Worm (Caenorhabditis elegans) whole organism, L3 larva: ENCODE results near the gene cts-1.
A peak's percentile ranks its signal among the peaks of the same experiment; 100 is the strongest.

Experiments
- R02D3.7 ChIP-seq: fragments of 150-350 bp; optimal IDR thresholded peaks from 2 replicates; lab custom pipeline; 2014; ENCODE audit warnings: missing biosample characterization, missing genetic modification characterization
- ZK546.5 ChIP-seq: sonication (generic microtip); optimal IDR thresholded peaks from 2 replicates; lab custom pipeline; 2017; ENCODE audit warnings: missing biosample characterization, missing genetic modification characterization
- aly-2 ChIP-seq: fragments of 150-350 bp; optimal IDR thresholded peaks from 2 replicates; lab custom pipeline; 2014; ENCODE audit warnings: missing biosample characterization, missing genetic modification characterization
- ama-1 ChIP-seq: fragments of 150-350 bp; optimal IDR thresholded peaks from 2 replicates; lab custom pipeline; 2018
- ceh-16 ChIP-seq: sonication (generic microtip); optimal IDR thresholded peaks from 2 replicates; lab custom pipeline; 2017; ENCODE audit warnings: missing biosample characterization, missing genetic modification characterization
- ceh-28 ChIP-seq: fragments of 150-350 bp; optimal IDR thresholded peaks from 2 replicates; lab custom pipeline; 2014; ENCODE audit warnings: missing biosample characterization, missing genetic modification reagents, missing genetic modification characterization
- ceh-82 ChIP-seq: fragments of 150-350 bp; optimal IDR thresholded peaks from 2 replicates; lab custom pipeline; 2014; ENCODE audit warnings: missing biosample characterization, missing genetic modification characterization
- ceh-9 ChIP-seq: sonication (generic microtip); optimal IDR thresholded peaks from 2 replicates; lab custom pipeline; 2018; ENCODE audit warnings: missing biosample characterization, missing genetic modification characterization
- daf-12 ChIP-seq: fragments of 150-350 bp; optimal IDR thresholded peaks from 2 replicates; lab custom pipeline; 2014; ENCODE audit warnings: missing biosample characterization, missing genetic modification reagents, missing genetic modification characterization
- egl-27 ChIP-seq: sonication (generic microtip); optimal IDR thresholded peaks from 4 replicates; lab custom pipeline; 2017; ENCODE audit warnings: missing biosample characterization, missing genetic modification reagents, missing genetic modification characterization
- egl-5 ChIP-seq: fragments of 150-350 bp; optimal IDR thresholded peaks from 2 replicates; lab custom pipeline; 2017; ENCODE audit warnings: missing biosample characterization, missing genetic modification reagents, missing genetic modification characterization, inconsistent platforms
- elt-1 ChIP-seq: fragments of 150-350 bp; optimal IDR thresholded peaks from 2 replicates; lab custom pipeline; 2014; ENCODE audit warnings: missing biosample characterization, missing genetic modification characterization
- elt-2 ChIP-seq: sonication (generic microtip); optimal IDR thresholded peaks from 2 replicates; lab custom pipeline; 2016; ENCODE audit warnings: missing genetic modification reagents, mild to moderate bottlenecking, missing genetic modification characterization, missing compliant biosample characterization
- elt-3 ChIP-seq, 3 experiments: fragments of 150-350 bp in 1 of 3; sonication (generic microtip) in 2 of 3; optimal IDR thresholded peaks; 2 replicates in 2 of 3; 4 replicates in 1 of 3; lab custom pipeline; 2014 to 2017; ENCODE audit warnings: missing biosample characterization in 3 of 3, missing genetic modification characterization in 3 of 3
- eor-1 ChIP-seq, 2 experiments: fragments of 150-350 bp; optimal IDR thresholded peaks; 2 replicates each; lab custom pipeline; 2014 to 2018; ENCODE audit warnings: missing biosample characterization in 2 of 2, missing genetic modification characterization in 2 of 2
- fkh-10 ChIP-seq: sonication (generic microtip); optimal IDR thresholded peaks from 2 replicates; lab custom pipeline; 2017; ENCODE audit warnings: missing biosample characterization, missing genetic modification reagents, missing genetic modification characterization
- fkh-2 ChIP-seq: fragments of 150-350 bp; optimal IDR thresholded peaks from 2 replicates; lab custom pipeline; 2014; ENCODE audit warnings: missing biosample characterization, missing genetic modification reagents, missing genetic modification characterization
- fos-1 ChIP-seq: fragments of 150-350 bp; optimal IDR thresholded peaks from 2 replicates; lab custom pipeline; 2014; ENCODE audit warnings: missing biosample characterization, missing genetic modification characterization
- hmg-11 ChIP-seq: sonication (generic microtip); optimal IDR thresholded peaks from 2 replicates; lab custom pipeline; 2016; ENCODE audit warnings: missing genetic modification characterization, missing compliant biosample characterization
- jun-1 ChIP-seq: fragments of 150-350 bp; optimal IDR thresholded peaks from 2 replicates; lab custom pipeline; 2014; ENCODE audit warnings: missing biosample characterization, missing genetic modification reagents, missing genetic modification characterization
- lin-15B ChIP-seq: fragments of 150-350 bp; optimal IDR thresholded peaks from 2 replicates; lab custom pipeline; 2014; ENCODE audit warnings: missing biosample characterization, missing genetic modification characterization
- lin-39 ChIP-seq: fragments of 150-350 bp; optimal IDR thresholded peaks from 2 replicates; lab custom pipeline; 2018; ENCODE audit warnings: missing biosample characterization, missing genetic modification reagents, missing genetic modification characterization
- lsy-12 ChIP-seq: sonication (generic microtip); optimal IDR thresholded peaks from 2 replicates; lab custom pipeline; 2016; ENCODE audit warnings: mild to moderate bottlenecking, missing genetic modification characterization, missing compliant biosample characterization
- mdl-1 ChIP-seq: fragments of 150-350 bp; optimal IDR thresholded peaks from 2 replicates; lab custom pipeline; 2014; ENCODE audit warnings: missing biosample characterization, missing genetic modification characterization
- mml-1 ChIP-seq: fragments of 150-350 bp; sonication (generic microtip); optimal IDR thresholded peaks from 3 replicates; lab custom pipeline; 2014; ENCODE audit warnings: missing biosample characterization, missing genetic modification characterization
- nfya-1 ChIP-seq: sonication (generic microtip); optimal IDR thresholded peaks from 2 replicates; lab custom pipeline; 2017; ENCODE audit warnings: missing genetic modification characterization, mild to moderate bottlenecking, missing compliant biosample characterization, antibody characterized with exemption, moderate library complexity; ENCODE audit not compliant: insufficient read depth
- nhr-11 ChIP-seq: fragments of 150-350 bp; optimal IDR thresholded peaks from 2 replicates; lab custom pipeline; 2014; ENCODE audit warnings: missing biosample characterization, missing genetic modification characterization
- nhr-12 ChIP-seq: fragments of 150-350 bp; optimal IDR thresholded peaks from 2 replicates; lab custom pipeline; 2014; ENCODE audit warnings: missing biosample characterization, missing genetic modification characterization
- nhr-23 ChIP-seq: fragments of 150-350 bp; optimal IDR thresholded peaks from 2 replicates; lab custom pipeline; 2014; ENCODE audit warnings: missing biosample characterization, missing genetic modification reagents, missing genetic modification characterization
- nhr-237 ChIP-seq: fragments of 150-350 bp; optimal IDR thresholded peaks from 2 replicates; lab custom pipeline; 2014; ENCODE audit warnings: missing biosample characterization, missing genetic modification characterization
- nhr-25 ChIP-seq: sonication (generic microtip); optimal IDR thresholded peaks from 2 replicates; lab custom pipeline; 2017; ENCODE audit warnings: missing biosample characterization, missing genetic modification characterization
- nhr-28 ChIP-seq: fragments of 150-350 bp; optimal IDR thresholded peaks from 2 replicates; lab custom pipeline; 2014; ENCODE audit warnings: missing biosample characterization, missing genetic modification characterization
- nhr-43 ChIP-seq: sonication (generic microtip); optimal IDR thresholded peaks from 2 replicates; lab custom pipeline; 2016; ENCODE audit warnings: mild to moderate bottlenecking, missing genetic modification characterization, missing compliant biosample characterization; ENCODE audit not compliant: poor library complexity, severe bottlenecking
- nhr-67 ChIP-seq: fragments of 150-350 bp; optimal IDR thresholded peaks from 2 replicates; lab custom pipeline; 2014; ENCODE audit warnings: missing biosample characterization, missing genetic modification characterization
- nhr-76 ChIP-seq: fragments of 150-350 bp; sonication (generic microtip); optimal IDR thresholded peaks from 5 replicates; lab custom pipeline; 2014; ENCODE audit warnings: missing biosample characterization, missing genetic modification characterization
- nhr-77 ChIP-seq: fragments of 150-350 bp; optimal IDR thresholded peaks from 2 replicates; lab custom pipeline; 2014; ENCODE audit warnings: missing biosample characterization, missing genetic modification characterization
- pha-4 ChIP-seq: fragments of 150-350 bp; optimal IDR thresholded peaks from 2 replicates; lab custom pipeline; 2014; ENCODE audit warnings: missing biosample characterization, missing genetic modification reagents, missing genetic modification characterization
- pqm-1 ChIP-seq: fragments of 150-350 bp; optimal IDR thresholded peaks from 2 replicates; lab custom pipeline; 2017; ENCODE audit warnings: missing biosample characterization, missing genetic modification characterization, inconsistent platforms
- sea-2 ChIP-seq: fragments of 150-350 bp; sonication (generic microtip); optimal IDR thresholded peaks from 4 replicates; lab custom pipeline; 2014; ENCODE audit warnings: missing biosample characterization, missing genetic modification reagents, missing genetic modification characterization
- skn-1 ChIP-seq: fragments of 150-350 bp; optimal IDR thresholded peaks from 2 replicates; lab custom pipeline; 2014; ENCODE audit warnings: missing biosample characterization, missing genetic modification characterization
- snpc-4 ChIP-seq: fragments of 150-350 bp; optimal IDR thresholded peaks from 2 replicates; lab custom pipeline; 2014; ENCODE audit warnings: missing biosample characterization, missing genetic modification characterization
- tbx-2 ChIP-seq: sonication (generic microtip); optimal IDR thresholded peaks from 2 replicates; lab custom pipeline; 2016; ENCODE audit warnings: mild to moderate bottlenecking, missing genetic modification characterization, missing compliant biosample characterization
- unc-39 ChIP-seq: sonication (generic microtip); optimal IDR thresholded peaks from 4 replicates; lab custom pipeline; 2017; ENCODE audit warnings: missing biosample characterization, missing genetic modification characterization
- unc-62 ChIP-seq: fragments of 150-350 bp; sonication (generic microtip); optimal IDR thresholded peaks from 4 replicates; lab custom pipeline; 2014; ENCODE audit warnings: missing biosample characterization, missing genetic modification reagents, missing genetic modification characterization
- zag-1 ChIP-seq: fragments of 150-350 bp; optimal IDR thresholded peaks from 2 replicates; lab custom pipeline; 2014; ENCODE audit warnings: missing biosample characterization, missing genetic modification characterization
- ztf-11 ChIP-seq: fragments of 150-350 bp; optimal IDR thresholded peaks from 2 replicates; lab custom pipeline; 2014; ENCODE audit warnings: missing biosample characterization, missing genetic modification characterization
- ztf-4 ChIP-seq: fragments of 150-350 bp; optimal IDR thresholded peaks from 2 replicates; lab custom pipeline; 2014; ENCODE audit warnings: missing biosample characterization, missing genetic modification characterization

cts-1 gene

ce11 chrIII:10206352-10206751 is 10.1 kb downstream of the cts-1 start:
- TF ChIP-seq ceh-16 (no peak), mdl-1 (tag; lab: Kevin White, UChicago) (no peak), elt-3 (tag; optimal IDR thresholded peaks at IDR 0.05; lab: Kevin White, UChicago) (no peak), hmg-11 (tag; lab: Kevin White, UChicago) (no peak), sea-2 (GFP tag; lab: Kevin White, UChicago) (no peak), snpc-4 (tag; lab: Kevin White, UChicago) (no peak), nhr-12 (tag; lab: Kevin White, UChicago) (no peak), nhr-25 (tag; lab: Kevin White, UChicago) (no peak), jun-1 (tag; lab: Kevin White, UChicago) (no peak), lsy-12 (tag; lab: Kevin White, UChicago) (no peak), nfya-1 (tag; lab: Kevin White, UChicago) (no peak), ztf-11 (tag; lab: Kevin White, UChicago) (no peak), lin-15B (tag; lab: Kevin White, UChicago) (no peak), pha-4 (tag; lab: Kevin White, UChicago) (no peak), eor-1 (tag; optimal IDR thresholded peaks at IDR 0.05; lab: Kevin White, UChicago) (no peak), R02D3.7 (tag; lab: Kevin White, UChicago) (no peak), nhr-43 (tag; lab: Kevin White, UChicago) (no peak)
- TF ChIP-seq, all 47 proteins: peak for 0

- TF ChIP-seq nhr-25 (tag; lab: Kevin White, UChicago) (peak; percentile 35), sea-2 (GFP tag; lab: Kevin White, UChicago) (no peak), lsy-12 (tag; lab: Kevin White, UChicago) (no peak), elt-3 (tag; optimal IDR thresholded peaks at IDR 0.05; lab: Kevin White, UChicago) (no peak), ama-1 (lab: Kevin White, UChicago) (peak; percentile 23), ceh-28 (tag; lab: Kevin White, UChicago) (no peak), zag-1 (no peak), nhr-11 (tag; lab: Kevin White, UChicago) (no peak), daf-12 (no peak), tbx-2 (tag; lab: Kevin White, UChicago) (no peak), aly-2 (tag; lab: Kevin White, UChicago) (no peak), jun-1 (tag; lab: Kevin White, UChicago) (peak; percentile 17), mml-1 (no peak), ztf-4 (tag; lab: Kevin White, UChicago) (no peak), R02D3.7 (tag; lab: Kevin White, UChicago) (no peak), unc-62 (GFP tag; lab: Kevin White, UChicago) (no peak), pha-4 (tag; lab: Kevin White, UChicago) (peak; percentile 34), ceh-16 (no peak), lin-15B (tag; lab: Kevin White, UChicago) (peak; percentile 70), mdl-1 (tag; lab: Kevin White, UChicago) (no peak), fos-1 (tag; lab: Kevin White, UChicago) (no peak), nhr-77 (tag; lab: Kevin White, UChicago) (no peak), egl-5 (tag; lab: Kevin White, UChicago) (no peak), nhr-76 (tag; lab: Kevin White, UChicago) (no peak), unc-39 (tag; lab: Kevin White, UChicago) (no peak), eor-1 (tag; optimal IDR thresholded peaks at IDR 0.05; lab: Kevin White, UChicago) (no peak), fkh-2 (tag; lab: Kevin White, UChicago) (no peak), ZK546.5 (no peak), elt-1 (tag; lab: Kevin White, UChicago) (no peak), lin-39 (tag; lab: Kevin White, UChicago) (peak; percentile 31), egl-27 (tag; lab: Kevin White, UChicago) (no peak), elt-2 (tag; lab: Kevin White, UChicago) (peak; percentile 44), ceh-9 (tag; lab: Kevin White, UChicago) (no peak), nhr-43 (tag; lab: Kevin White, UChicago) (no peak), nhr-12 (tag; lab: Kevin White, UChicago) (no peak), pqm-1 (tag; lab: Kevin White, UChicago) (no peak), fkh-10 (GFP tag; lab: Kevin White, UChicago) (no peak), nhr-28 (tag; lab: Kevin White, UChicago) (no peak), nhr-67 (tag; lab: Kevin White, UChicago) (no peak), hmg-11 (tag; lab: Kevin White, UChicago) (no peak), skn-1 (tag; lab: Kevin White, UChicago) (peak; percentile 18), ztf-11 (tag; lab: Kevin White, UChicago) (no peak), snpc-4 (tag; lab: Kevin White, UChicago) (no peak), nfya-1 (tag; lab: Kevin White, UChicago) (peak; percentile 72), nhr-23 (tag; lab: Kevin White, UChicago) (no peak), nhr-237 (tag; lab: Kevin White, UChicago) (no peak), ceh-82 (tag; lab: Kevin White, UChicago) (no peak)
Measured at ce11 chrIII:10202894-10203871, 13.3 kb downstream of the cts-1 start, which contains the start of gene chc-1. TSS of gene chc-1 (plus strand) at chrIII:10203821.
